Fruit fly (Drosophila melanogaster) whole organism, embryonic: Measurements from ENCODE around the gene CG17127.

Experiments used
- Atf-2 ChIP-seq: fragments of 200-800 bp; sonication (Bioruptor generic); optimal IDR thresholded peaks from 2 replicates; lab custom pipeline; 2016; ENCODE audit warnings: missing biosample characterization, missing genetic modification characterization
- Atf6 ChIP-seq: fragments of 200-800 bp; sonication (Bioruptor generic); IDR thresholded peaks from 2 replicates; pipeline ENCODE4 v1.3.6; 2022; ENCODE audit warnings: missing biosample characterization, missing genetic modification characterization
- Bdp1 ChIP-seq: fragments of 200-800 bp; sonication (Bioruptor generic); optimal IDR thresholded peaks from 3 replicates; lab custom pipeline; 2016; ENCODE audit warnings: missing biosample characterization, missing genetic modification characterization
- CG10366 ChIP-seq: fragments of 200-800 bp; sonication (Bioruptor generic); IDR thresholded peaks from 2 replicates; pipeline ENCODE4 v1.3.6; 2022; ENCODE audit warnings: missing biosample characterization, missing genetic modification characterization
- CG11093 ChIP-seq: fragments of 200-800 bp; sonication (Bioruptor generic); IDR thresholded peaks from 3 replicates; pipeline ENCODE4 v1.3.6; 2022; ENCODE audit warnings: missing biosample characterization, missing genetic modification characterization
- CG11247 ChIP-seq: fragments of 200-800 bp; sonication (Bioruptor generic); IDR thresholded peaks from 2 replicates; pipeline ENCODE4 v1.3.6; 2022; ENCODE audit warnings: missing biosample characterization, missing genetic modification characterization
- CG13287 ChIP-seq: fragments of 200-800 bp; sonication (Bioruptor generic); IDR thresholded peaks from 2 replicates; pipeline ENCODE4 v1.3.6; 2022; ENCODE audit warnings: missing biosample characterization, missing genetic modification characterization; ENCODE audit not compliant: partially characterized antibody
- CG13775 ChIP-seq: fragments of 200-800 bp; sonication (Bioruptor generic); optimal IDR thresholded peaks from 3 replicates; lab custom pipeline; 2017; ENCODE audit warnings: missing biosample characterization, mild to moderate bottlenecking, missing genetic modification characterization
- CG14710 ChIP-seq: fragments of 200-800 bp; sonication (Bioruptor generic); optimal IDR thresholded peaks from 3 replicates; lab custom pipeline; 2019; ENCODE audit warnings: missing biosample characterization, mild to moderate bottlenecking, missing genetic modification characterization, moderate library complexity
- CG1603 ChIP-seq: fragments of 200-800 bp; sonication (Bioruptor generic); optimal IDR thresholded peaks from 2 replicates; lab custom pipeline; 2019; ENCODE audit warnings: missing biosample characterization, mild to moderate bottlenecking, missing genetic modification characterization, moderate library complexity
- CG17568 ChIP-seq: fragments of 200-800 bp; sonication (Bioruptor generic); optimal IDR thresholded peaks from 2 replicates; lab custom pipeline; 2018; ENCODE audit warnings: missing biosample characterization, mild to moderate bottlenecking, missing genetic modification characterization, moderate library complexity
- CG3838 ChIP-seq: fragments of 200-800 bp; sonication (Bioruptor generic); optimal IDR thresholded peaks from 3 replicates; lab custom pipeline; 2016; ENCODE audit warnings: missing biosample characterization, missing genetic modification characterization
- CG4730 ChIP-seq: fragments of 200-800 bp; sonication (Bioruptor generic); IDR thresholded peaks from 2 replicates; pipeline ENCODE4 v1.3.6; 2022; ENCODE audit warnings: missing biosample characterization, missing genetic modification characterization
- CG8281 ChIP-seq: fragments of 200-800 bp; sonication (Bioruptor generic); optimal IDR thresholded peaks from 2 replicates; lab custom pipeline; 2018; ENCODE audit warnings: missing biosample characterization, mild to moderate bottlenecking, missing genetic modification characterization, moderate library complexity
- CG9437 ChIP-seq: fragments of 200-800 bp; sonication (Bioruptor generic); optimal IDR thresholded peaks from 2 replicates; lab custom pipeline; 2018; ENCODE audit warnings: missing biosample characterization, mild to moderate bottlenecking, missing genetic modification characterization
- Chrac-16 ChIP-seq: fragments of 200-800 bp; sonication (Bioruptor generic); optimal IDR thresholded peaks from 3 replicates; lab custom pipeline; 2016; ENCODE audit warnings: missing biosample characterization, missing genetic modification characterization
- ERR ChIP-seq: fragments of 200-800 bp; sonication (Bioruptor generic); optimal IDR thresholded peaks from 2 replicates; lab custom pipeline; 2016; ENCODE audit warnings: missing biosample characterization, missing genetic modification characterization
- H15 ChIP-seq: fragments of 200-800 bp; sonication (Bioruptor generic); IDR thresholded peaks from 3 replicates; pipeline ENCODE4 v1.3.6; 2022; ENCODE audit warnings: missing biosample characterization, missing genetic modification characterization
- MBD-R2 ChIP-seq: fragments of 200-800 bp; sonication (Bioruptor generic); IDR thresholded peaks from 2 replicates; pipeline ENCODE4 v1.3.6; 2022; ENCODE audit warnings: missing biosample characterization, missing genetic modification characterization
- Nf-YB ChIP-seq: fragments of 200-800 bp; sonication (Bioruptor generic); optimal IDR thresholded peaks from 3 replicates; lab custom pipeline; 2019; ENCODE audit warnings: missing biosample characterization, mild to moderate bottlenecking, missing genetic modification characterization, moderate library complexity
- Nf-YC ChIP-seq: fragments of 200-800 bp; optimal IDR thresholded peaks from 3 replicates; lab custom pipeline; 2019; ENCODE audit warnings: missing biosample characterization, mild to moderate bottlenecking, missing genetic modification characterization, moderate library complexity
- PHDP ChIP-seq: fragments of 200-800 bp; sonication (Bioruptor generic); optimal IDR thresholded peaks from 3 replicates; lab custom pipeline; 2018; ENCODE audit warnings: missing biosample characterization, mild to moderate bottlenecking, missing genetic modification characterization, moderate library complexity
- Rfx ChIP-seq: fragments of 200-800 bp; sonication (Bioruptor generic); IDR thresholded peaks from 2 replicates; pipeline ENCODE4 v1.3.6; 2022; ENCODE audit warnings: missing biosample characterization, missing genetic modification characterization
- Scr ChIP-seq: fragments of 200-800 bp; sonication (Bioruptor generic); IDR thresholded peaks from 2 replicates; pipeline ENCODE4 v1.3.6; 2022; ENCODE audit warnings: missing biosample characterization, missing genetic modification characterization; ENCODE audit not compliant: partially characterized antibody
- Stat92E ChIP-seq, 3 experiments: fragments of >200 bp in 2 of 3; fragments of 200-800 bp in 1 of 3; sonication (Bioruptor generic) in 1 of 3; optimal IDR thresholded peaks; 2 replicates each; lab custom pipeline; 2017 to 2019; ENCODE audit warnings: missing biosample characterization in 3 of 3, missing genetic modification characterization in 3 of 3, mild to moderate bottlenecking in 1 of 3, moderate library complexity in 1 of 3
- Usf ChIP-seq: fragments of 200-800 bp; sonication (Bioruptor generic); optimal IDR thresholded peaks from 2 replicates; lab custom pipeline; 2017; ENCODE audit warnings: missing genotype, missing biosample characterization, missing genetic modification characterization
- YL-1 ChIP-seq: fragments of 200-800 bp; sonication (Bioruptor generic); optimal IDR thresholded peaks from 3 replicates; lab custom pipeline; 2017; ENCODE audit warnings: missing biosample characterization, mild to moderate bottlenecking, missing genetic modification characterization
- amos ChIP-seq: fragments of 200-800 bp; sonication (Bioruptor generic); IDR thresholded peaks from 2 replicates; pipeline ENCODE4 v1.3.6; 2022; ENCODE audit warnings: missing biosample characterization, missing genetic modification characterization; ENCODE audit not compliant: partially characterized antibody
- ato ChIP-seq: fragments of 200-800 bp; sonication (Bioruptor generic); IDR thresholded peaks from 2 replicates; pipeline ENCODE4 v1.3.6; 2022; ENCODE audit warnings: missing biosample characterization, missing genetic modification characterization; ENCODE audit not compliant: partially characterized antibody
- bcd ChIP-seq: fragments of 200-800 bp; sonication (Bioruptor generic); optimal IDR thresholded peaks from 2 replicates; lab custom pipeline; 2017; ENCODE audit warnings: missing biosample characterization, mild to moderate bottlenecking, missing genetic modification characterization
- bigmax ChIP-seq: fragments of 200-800 bp; sonication (Bioruptor generic); optimal IDR thresholded peaks from 2 replicates; lab custom pipeline; 2018; ENCODE audit warnings: missing biosample characterization, mild to moderate bottlenecking, missing genetic modification characterization
- danr ChIP-seq: fragments of 200-800 bp; sonication (Bioruptor generic); IDR thresholded peaks from 2 replicates; pipeline ENCODE4 v1.3.6; 2022; ENCODE audit warnings: missing biosample characterization, missing genetic modification characterization
- dati ChIP-seq: fragments of 200-800 bp; sonication (Bioruptor generic); IDR thresholded peaks from 2 replicates; pipeline ENCODE4 v1.3.6; 2022; ENCODE audit warnings: missing biosample characterization, missing genetic modification characterization
- dpn ChIP-seq, 2 experiments: fragments of 200-800 bp; sonication (Bioruptor generic); optimal IDR thresholded peaks; 3 replicates each; lab custom pipeline; 2016; ENCODE audit warnings: missing biosample characterization in 2 of 2, missing genetic modification characterization in 2 of 2
- ewg ChIP-seq: fragments of 200-800 bp; sonication (Bioruptor generic); optimal IDR thresholded peaks from 3 replicates; lab custom pipeline; 2017; ENCODE audit warnings: mild to moderate bottlenecking, missing biosample characterization, missing genetic modification reagents, missing genetic modification characterization
- ken ChIP-seq: fragments of 200-800 bp; sonication (Bioruptor generic); IDR thresholded peaks from 3 replicates; pipeline ENCODE4 v1.3.6; 2022; ENCODE audit warnings: missing biosample characterization, missing genetic modification characterization
- klu ChIP-seq: fragments of 200-800 bp; sonication (Bioruptor generic); IDR thresholded peaks from 2 replicates; pipeline ENCODE4 v1.3.6; 2022; ENCODE audit warnings: missing biosample characterization, missing genetic modification characterization
- kni ChIP-seq: fragments of 200-800 bp; sonication (Bioruptor generic); optimal IDR thresholded peaks from 3 replicates; lab custom pipeline; 2017; ENCODE audit warnings: mild to moderate bottlenecking, missing biosample characterization, missing genetic modification reagents, missing genetic modification characterization
- knrl ChIP-seq: fragments of 200-800 bp; sonication (Bioruptor generic); IDR thresholded peaks from 3 replicates; pipeline ENCODE4 v1.3.6; 2022; ENCODE audit warnings: missing biosample characterization, missing genetic modification characterization; ENCODE audit not compliant: partially characterized antibody
- mirr ChIP-seq: fragments of 200-800 bp; sonication (Bioruptor generic); optimal IDR thresholded peaks from 3 replicates; lab custom pipeline; 2018; ENCODE audit warnings: missing biosample characterization, mild to moderate bottlenecking, missing genetic modification characterization
- nom ChIP-seq: fragments of 200-800 bp; sonication (Bioruptor generic); optimal IDR thresholded peaks from 2 replicates; lab custom pipeline; 2017; ENCODE audit warnings: missing biosample characterization, missing genetic modification characterization, mild to moderate bottlenecking, moderate library complexity, missing genetic modification reagents
- oc ChIP-seq: fragments of 200-800 bp; sonication (Bioruptor generic); optimal IDR thresholded peaks from 2 replicates; lab custom pipeline; 2018; ENCODE audit warnings: missing biosample characterization, mild to moderate bottlenecking, missing genetic modification characterization, moderate library complexity
- pnt ChIP-seq: fragments of 200-800 bp; sonication (Bioruptor generic); optimal IDR thresholded peaks from 3 replicates; lab custom pipeline; 2016; ENCODE audit warnings: missing biosample characterization, missing genetic modification characterization
- psq ChIP-seq: fragments of 200-800 bp; sonication (Bioruptor generic); optimal IDR thresholded peaks from 2 replicates; lab custom pipeline; 2017; ENCODE audit warnings: missing biosample characterization, missing genetic modification characterization
- sens ChIP-seq: fragments of 200-800 bp; sonication (Bioruptor generic); peaks from one replicate; lab custom pipeline; 2016; ENCODE audit warnings: missing biosample characterization, missing genetic modification characterization
- stc ChIP-seq: fragments of 200-800 bp; sonication (Bioruptor generic); IDR thresholded peaks from 2 replicates; pipeline ENCODE4 v1.3.6; 2022; ENCODE audit warnings: missing biosample characterization, missing genetic modification characterization
- tna ChIP-seq: fragments of 200-800 bp; sonication (Bioruptor generic); IDR thresholded peaks from 2 replicates; pipeline ENCODE4 v1.3.6; 2022; ENCODE audit warnings: missing biosample characterization, missing genetic modification characterization; ENCODE audit not compliant: partially characterized antibody
- vvl ChIP-seq: fragments of 200-800 bp; sonication (Bioruptor generic); IDR thresholded peaks from 2 replicates; pipeline ENCODE4 v1.3.6; 2022; ENCODE audit warnings: missing biosample characterization, missing genetic modification characterization
- wdn ChIP-seq: fragments of 200-800 bp; sonication (Bioruptor generic); IDR thresholded peaks from 2 replicates; pipeline ENCODE4 v1.3.6; 2022; ENCODE audit warnings: missing biosample characterization, missing genetic modification characterization
- z ChIP-seq: fragments of 200-800 bp; sonication (Bioruptor generic); IDR thresholded peaks from 3 replicates; pipeline ENCODE4 v1.3.6; 2022; ENCODE audit warnings: missing biosample characterization, missing genetic modification characterization

The CG17127 gene

DNA sequence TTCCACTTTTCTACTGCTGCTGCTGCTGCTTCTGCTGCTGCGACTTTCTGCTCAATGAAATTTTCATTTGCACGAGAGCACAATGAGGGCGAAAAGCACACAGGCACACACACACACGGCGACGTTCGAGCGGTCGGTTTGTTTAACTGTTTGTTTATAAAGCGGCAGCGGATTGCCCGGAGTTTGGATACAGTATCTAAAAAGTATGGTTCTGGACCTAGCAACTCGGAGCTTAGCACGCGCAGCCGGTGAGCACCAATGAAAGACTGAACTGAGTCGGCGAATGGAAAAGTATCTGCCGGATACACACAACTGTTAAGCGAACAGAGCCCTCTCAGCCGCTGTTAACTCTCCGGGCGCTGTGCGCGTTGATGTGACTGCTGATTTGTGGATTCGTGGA is 14.6 kb upstream of the CG17127 start, which contains the start of gene CG17124 (continued):
- TF ChIP-seq knrl (GFP tag; lab: Robert Waterston, UW) (peak; percentile 38; the same call in 1 of the 3 replicates), ken (no peak), tna (GFP tag; lab: Robert Waterston, UW) (peak; percentile 49; the same call in 1 of the 2 replicates), CG11093 (GFP tag; lab: Robert Waterston, UW) (no peak), Usf (GFP tag; lab: Kevin White, UChicago) (no peak), mirr (GFP tag; lab: Kevin White, UChicago) (peak; percentile 45), nom (GFP tag; lab: Kevin White, UChicago) (peak; percentile 73), dati (GFP tag; lab: Robert Waterston, UW) (no peak), bcd (peak; percentile 18), Atf-2 (GFP tag; lab: Kevin White, UChicago) (no peak), CG4730 (GFP tag; lab: Robert Waterston, UW) (0 out of 2 replicates have a peak, but pooled peaks have one; percentile 11), PHDP (tag; lab: Kevin White, UChicago) (peak; percentile 9), CG8281 (no peak), klu (GFP tag; lab: Robert Waterston, UW) (no peak), CG13775 (no peak), Rfx (GFP tag; lab: Robert Waterston, UW) (peak; percentile 51; the same call in 1 of the 2 replicates), sens (GFP tag; lab: Kevin White, UChicago) (peak; percentile 52), ewg (no peak), wdn (GFP tag; lab: Robert Waterston, UW) (0 out of 2 replicates have a peak, but pooled peaks have one; percentile 29), CG9437 (GFP tag; lab: Kevin White, UChicago) (no peak), danr (GFP tag; lab: Robert Waterston, UW) (no peak), CG11247 (GFP tag; lab: Robert Waterston, UW) (0 out of 2 replicates have a peak, but pooled peaks have one; percentile 30), vvl (peak; percentile 71; the same call in 1 of the 2 replicates), stc (peak; percentile 39; the same call in 1 of the 2 replicates), ato (GFP tag; lab: Robert Waterston, UW) (0 out of 2 replicates have a peak, but pooled peaks have one; percentile 9), CG14710 (tag; lab: Kevin White, UChicago) (no peak), Scr (GFP tag; lab: Robert Waterston, UW) (peak; percentile 33; the same call in 1 of the 2 replicates), z (GFP tag; lab: Robert Waterston, UW) (0 out of 3 replicates have a peak, but pooled peaks have one; percentile 32), Nf-YC (tag; lab: Kevin White, UChicago) (peak; percentile 69), Bdp1 (GFP tag; lab: Kevin White, UChicago) (no peak), psq (GFP tag; lab: Kevin White, UChicago) (no peak), MBD-R2 (peak; percentile 21; the same call in 1 of the 2 replicates), CG1603 (tag; lab: Kevin White, UChicago) (peak; percentile 2), CG10366 (GFP tag; lab: Robert Waterston, UW) (no peak), CG17568 (GFP tag; lab: Kevin White, UChicago) (peak; percentile 13), amos (GFP tag; lab: Robert Waterston, UW) (peak; percentile 40; the same call in 1 of the 2 replicates), H15 (no peak), CG3838 (GFP tag; lab: Kevin White, UChicago) (no peak), Chrac-16 (GFP tag; lab: Kevin White, UChicago) (no peak), ERR (GFP tag; lab: Kevin White, UChicago) (peak; percentile 12), oc (tag; lab: Kevin White, UChicago) (peak; percentile 44), Nf-YB (GFP tag; lab: Kevin White, UChicago) (no peak), bigmax (peak; percentile 10), pnt (GFP tag; lab: Kevin White, UChicago) (no peak), dpn (GFP tag; optimal IDR thresholded peaks at IDR 0.05; lab: Kevin White, UChicago) (peak in 1 of 2 experiments; percentile 14), YL-1 (GFP tag; lab: Kevin White, UChicago) (peak; percentile 7), Atf6 (GFP tag; lab: Robert Waterston, UW) (peak; percentile 63), Stat92E (GFP tag; optimal IDR thresholded peaks at IDR 0.05; lab: Kevin White, UChicago) (no peak), CG13287 (GFP tag; lab: Robert Waterston, UW) (peak; percentile 55; the same call in 1 of the 2 replicates), kni (GFP tag; lab: Kevin White, UChicago) (peak; percentile 36)
